Worm (Caenorhabditis elegans) whole organism, L1 larva: ENCODE results near the gene K03B8.11.

Source experiments
- C04F5.9 ChIP-seq: sonication (generic microtip); optimal IDR thresholded peaks from 2 replicates; lab custom pipeline; 2016; ENCODE audit warnings: missing genetic modification characterization, missing compliant biosample characterization
- F16B12.6 ChIP-seq: fragments of 150-350 bp; optimal IDR thresholded peaks from 2 replicates; lab custom pipeline; 2014; ENCODE audit warnings: missing biosample characterization, missing genetic modification characterization
- aha-1 ChIP-seq: fragments of 150-350 bp; optimal IDR thresholded peaks from 2 replicates; lab custom pipeline; 2014; ENCODE audit warnings: missing biosample characterization, missing genetic modification characterization
- aly-2 ChIP-seq: fragments of 150-350 bp; optimal IDR thresholded peaks from 2 replicates; lab custom pipeline; 2014; ENCODE audit warnings: missing biosample characterization, missing genetic modification characterization
- ama-1 ChIP-seq: fragments of 150-350 bp; optimal IDR thresholded peaks from 2 replicates; lab custom pipeline; 2014
- ceh-8 ChIP-seq: fragments of 200-800 bp; sonication (Bioruptor generic); optimal IDR thresholded peaks from 2 replicates; lab custom pipeline; 2018; ENCODE audit warnings: mild to moderate bottlenecking, missing genetic modification characterization, moderate library complexity, missing compliant biosample characterization
- ceh-88 ChIP-seq: fragments of 200-800 bp; sonication (Bioruptor generic); IDR thresholded peaks from 2 replicates; pipeline ENCODE4 v1.3.6; 2022; ENCODE audit warnings: missing genetic modification characterization, missing compliant biosample characterization
- ces-1 ChIP-seq: fragments of 150-350 bp; optimal IDR thresholded peaks from 2 replicates; lab custom pipeline; 2014; ENCODE audit warnings: missing biosample characterization, missing genetic modification reagents, missing genetic modification characterization
- dsc-1 ChIP-seq: sonication (generic microtip); optimal IDR thresholded peaks from 2 replicates; lab custom pipeline; 2016; ENCODE audit warnings: mild to moderate bottlenecking, missing genetic modification characterization, missing compliant biosample characterization
- efl-1 ChIP-seq, 4 experiments: fragments of 150-350 bp; optimal IDR thresholded peaks in 3 of 4; peaks in 1 of 4; 1 replicate in 1 of 4; 2 replicates in 3 of 4; lab custom pipeline; 2014; ENCODE audit warnings: missing biosample characterization in 2 of 4, missing genetic modification characterization in 2 of 4, missing genetic modification reagents in 2 of 4
- efl-3 ChIP-seq: fragments of 200-800 bp; sonication (Bioruptor generic); optimal IDR thresholded peaks from 2 replicates; lab custom pipeline; 2018; ENCODE audit warnings: mild to moderate bottlenecking, missing genetic modification characterization, missing compliant biosample characterization
- fkh-10 ChIP-seq: sonication (generic microtip); optimal IDR thresholded peaks from 2 replicates; lab custom pipeline; 2017; ENCODE audit warnings: missing biosample characterization, missing genetic modification reagents, missing genetic modification characterization
- isw-1 ChIP-seq: fragments of 200-800 bp; sonication (Bioruptor generic); IDR thresholded peaks from 2 replicates; pipeline ENCODE4 v1.3.6; 2022; ENCODE audit warnings: missing genetic modification characterization, missing compliant biosample characterization
- jun-1 ChIP-seq: fragments of 150-350 bp; optimal IDR thresholded peaks from 2 replicates; lab custom pipeline; 2014; ENCODE audit warnings: missing biosample characterization, missing genetic modification reagents, missing genetic modification characterization
- lin-14 ChIP-seq: fragments of 200-800 bp; sonication (Bioruptor generic); optimal IDR thresholded peaks from 2 replicates; lab custom pipeline; 2018; ENCODE audit warnings: mild to moderate bottlenecking, missing genetic modification characterization, moderate library complexity, missing compliant biosample characterization
- lin-15B ChIP-seq: fragments of 150-350 bp; sonication (generic microtip); optimal IDR thresholded peaks from 3 replicates; lab custom pipeline; 2014; ENCODE audit warnings: missing biosample characterization, missing genetic modification characterization
- mab-9 ChIP-seq: fragments of 200-800 bp; sonication (Bioruptor generic); IDR thresholded peaks from 2 replicates; pipeline ENCODE4 v1.3.6; 2022; ENCODE audit warnings: missing genetic modification reagents, missing genetic modification characterization, missing compliant biosample characterization
- nhr-20 ChIP-seq: sonication (generic microtip); optimal IDR thresholded peaks from 2 replicates; lab custom pipeline; 2016; ENCODE audit warnings: mild to moderate bottlenecking, missing genetic modification characterization, missing compliant biosample characterization
- nhr-28 ChIP-seq: fragments of 150-350 bp; optimal IDR thresholded peaks from 2 replicates; lab custom pipeline; 2014; ENCODE audit warnings: missing biosample characterization, missing genetic modification characterization
- nhr-76 ChIP-seq: sonication (generic microtip); optimal IDR thresholded peaks from 2 replicates; lab custom pipeline; 2017; ENCODE audit warnings: missing biosample characterization, missing genetic modification characterization
- pag-3 ChIP-seq: sonication (generic microtip); optimal IDR thresholded peaks from 2 replicates; lab custom pipeline; 2017; ENCODE audit warnings: missing genetic modification characterization, mild to moderate bottlenecking, missing compliant biosample characterization, antibody characterized with exemption, borderline replicate concordance; ENCODE audit not compliant: insufficient read depth
- pqm-1 ChIP-seq: sonication (generic microtip); optimal IDR thresholded peaks from 3 replicates; lab custom pipeline; 2017; ENCODE audit warnings: missing biosample characterization, missing genetic modification characterization
- skn-1 ChIP-seq: fragments of 150-350 bp; optimal IDR thresholded peaks from 2 replicates; lab custom pipeline; 2014; ENCODE audit warnings: missing biosample characterization, missing genetic modification characterization
- sup-37 ChIP-seq: fragments of 200-800 bp; sonication (Bioruptor generic); optimal IDR thresholded peaks from 2 replicates; lab custom pipeline; 2018; ENCODE audit warnings: mild to moderate bottlenecking, missing genetic modification characterization, missing compliant biosample characterization
- swsn-7 ChIP-seq: sonication (generic microtip); optimal IDR thresholded peaks from 2 replicates; lab custom pipeline; 2016; ENCODE audit warnings: missing genetic modification characterization, missing compliant biosample characterization
- tbx-2 ChIP-seq: sonication (generic microtip); optimal IDR thresholded peaks from 2 replicates; lab custom pipeline; 2016; ENCODE audit warnings: missing genetic modification characterization, missing compliant biosample characterization
- unc-98 ChIP-seq: fragments of 200-800 bp; sonication (Bioruptor generic); IDR thresholded peaks from 2 replicates; pipeline ENCODE4 v1.3.6; 2022; ENCODE audit warnings: missing genetic modification characterization, missing compliant biosample characterization
- vab-15 ChIP-seq: sonication (generic microtip); optimal IDR thresholded peaks from 2 replicates; lab custom pipeline; 2017; ENCODE audit warnings: missing genotype, mild to moderate bottlenecking, missing genetic modification characterization, missing compliant biosample characterization
- ztf-4 ChIP-seq: fragments of 150-350 bp; optimal IDR thresholded peaks from 2 replicates; lab custom pipeline; 2014; ENCODE audit warnings: missing biosample characterization, missing genetic modification characterization

Gene K03B8.11

DNA sequence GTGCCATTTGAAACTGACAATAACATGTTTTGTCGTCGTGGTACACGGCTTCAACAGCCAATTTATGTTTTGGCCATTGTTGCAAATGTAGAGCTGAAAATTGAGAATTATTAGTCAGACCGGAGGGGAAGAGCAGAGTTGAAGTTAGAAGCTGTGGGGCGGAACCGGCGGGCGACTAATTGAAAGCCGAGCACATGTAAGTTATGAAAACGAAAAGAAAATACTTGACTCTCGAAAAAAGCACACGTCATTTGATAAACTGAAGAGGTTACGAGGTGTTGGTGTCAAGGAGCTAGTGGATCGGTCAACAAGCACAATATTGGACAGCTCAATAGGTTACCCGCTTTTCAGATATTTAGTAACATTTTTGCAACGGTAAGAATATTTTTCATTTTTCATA is 24.2 kb downstream of the K03B8.11 start, which contains the start of gene dop-5:
Gene dop-5 (minus strand): TSS at position 101 of the 400 bp plus-strand sequence.
- no peak for TF ChIP-seq ztf-4 (tag; lab: Kevin White, UChicago)
- no peak for TF ChIP-seq aly-2 (tag; lab: Kevin White, UChicago)
- TF ChIP-seq skn-1 (tag; lab: Kevin White, UChicago), result no peak
- no peak for TF ChIP-seq nhr-76 (tag; lab: Kevin White, UChicago)
- TF ChIP-seq sup-37, result no peak

DNA sequence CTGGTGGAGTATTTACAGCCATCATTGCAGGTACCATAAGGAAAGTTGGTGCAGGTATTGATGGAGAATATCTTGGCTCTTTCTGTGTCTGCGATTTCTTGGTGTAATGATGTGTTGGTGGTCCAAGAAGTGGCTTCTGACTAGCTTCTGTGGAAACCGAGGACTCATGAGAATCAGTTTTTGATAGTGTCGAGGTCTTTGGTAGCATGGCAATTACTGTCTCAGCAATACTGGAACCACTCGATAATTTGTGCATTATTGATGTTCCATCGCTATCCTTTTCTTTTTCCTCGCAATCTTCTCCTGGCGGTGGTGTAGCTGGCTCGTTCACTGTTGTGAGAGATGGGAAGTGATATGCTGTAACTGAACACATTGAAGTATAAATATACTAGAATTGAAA is 26.7 kb downstream of the K03B8.11 start:
- TF ChIP-seq ceh-8 (GFP tag; lab: Kevin White, UChicago) (no peak), aha-1 (tag; lab: Kevin White, UChicago) (no peak), nhr-28 (tag; lab: Kevin White, UChicago) (no peak)

DNA sequence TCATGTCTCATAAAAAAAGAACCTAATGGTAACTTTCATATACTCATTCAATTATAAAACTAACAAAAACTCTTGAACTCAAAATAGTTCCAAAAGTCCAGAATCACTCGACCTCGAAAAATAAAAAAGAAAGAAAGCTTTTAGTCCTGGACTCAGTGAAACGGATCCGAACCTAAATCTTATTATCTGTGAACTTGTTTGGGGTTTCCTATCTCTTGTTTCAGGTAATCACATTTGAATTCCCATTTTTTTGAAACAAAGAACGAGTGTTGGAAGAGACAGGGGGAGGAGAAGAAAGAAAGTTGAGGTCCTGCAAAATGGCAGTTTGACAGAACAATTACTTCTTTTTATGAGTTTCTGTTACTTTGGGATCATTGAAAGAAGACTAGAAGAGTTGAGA is 36.0 kb downstream of the K03B8.11 start:
- peak; percentile 3 for TF ChIP-seq ces-1 (GFP tag; lab: Kevin White, UChicago)
- TF ChIP-seq unc-98 (GFP tag; lab: Robert Waterston, UW), result no peak
- no peak for TF ChIP-seq nhr-76 (tag; lab: Kevin White, UChicago)
- TF ChIP-seq lin-14, result peak; percentile 56
- TF ChIP-seq nhr-28 (tag; lab: Kevin White, UChicago), result no peak
- peak; percentile 12 for TF ChIP-seq fkh-10 (GFP tag; lab: Kevin White, UChicago)
- TF ChIP-seq C04F5.9, result no peak
- no peak for TF ChIP-seq pag-3 (tag; lab: Kevin White, UChicago)

DNA sequence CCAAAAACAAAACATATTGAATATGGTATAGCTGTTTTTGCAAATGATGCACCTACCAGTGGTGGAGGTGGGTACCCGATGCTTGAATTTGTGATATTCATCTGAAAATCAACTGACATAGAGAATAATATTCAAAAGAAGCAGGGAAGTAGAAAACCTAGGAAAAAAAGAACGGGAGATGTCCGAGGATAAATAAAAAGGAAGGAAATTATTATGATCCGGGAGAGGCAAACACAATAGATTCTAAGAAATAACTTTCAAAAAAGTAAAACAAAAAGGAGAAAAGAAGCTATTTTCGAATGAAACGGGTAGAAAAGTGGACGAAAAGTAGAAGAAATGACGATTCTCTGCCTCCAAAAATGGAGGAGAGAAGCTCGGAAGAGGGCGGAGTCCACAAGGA is 37.4 kb downstream of the K03B8.11 start, which contains the start of gene npr-25:
Gene npr-25 (minus strand): TSS at position 101 of the 400 bp plus-strand sequence.
- no peak for TF ChIP-seq pqm-1 (tag; lab: Kevin White, UChicago)
- TF ChIP-seq isw-1 (GFP tag; lab: Robert Waterston, UW), result no peak
- TF ChIP-seq lin-15B, result no peak
- TF ChIP-seq dsc-1 (tag; lab: Kevin White, UChicago), result no peak
- no peak for TF ChIP-seq swsn-7 (tag; lab: Kevin White, UChicago)
- TF ChIP-seq ceh-88, result no peak
- TF ChIP-seq efl-3 (GFP tag; lab: Kevin White, UChicago), result no peak
- TF ChIP-seq tbx-2, result no peak

DNA sequence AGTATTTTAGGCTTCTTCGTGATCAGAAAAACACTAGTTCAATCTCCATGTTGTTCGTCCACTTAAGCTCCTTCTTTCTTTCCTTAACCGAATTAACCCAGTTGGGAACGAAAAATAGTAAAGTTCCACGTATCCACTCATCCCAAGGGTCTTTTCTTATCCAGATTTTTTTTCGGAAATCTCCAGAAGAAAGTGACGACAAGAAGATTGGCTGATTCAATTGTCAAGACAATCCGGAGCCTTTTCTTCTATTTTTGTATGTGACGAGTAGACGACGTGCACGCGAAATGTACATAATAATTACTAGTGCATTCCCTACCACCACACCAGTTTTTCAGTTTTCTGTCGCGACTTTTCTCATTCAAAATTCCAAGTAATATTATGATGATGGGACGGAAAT is 39.0 kb downstream of the K03B8.11 start:
- no peak for TF ChIP-seq F16B12.6 (tag; lab: Kevin White, UChicago)
- TF ChIP-seq mab-9 (GFP tag; lab: Robert Waterston, UW), result no peak
- no peak for TF ChIP-seq nhr-20 (tag; lab: Kevin White, UChicago)
- TF ChIP-seq fkh-10 (GFP tag; lab: Kevin White, UChicago), result peak; percentile 19
- no peak for TF ChIP-seq jun-1 (tag; lab: Kevin White, UChicago)
- no peak for TF ChIP-seq tbx-2
- peak; percentile 47 for TF ChIP-seq lin-14
- no peak for TF ChIP-seq ama-1 (lab: Kevin White, UChicago)

DNA sequence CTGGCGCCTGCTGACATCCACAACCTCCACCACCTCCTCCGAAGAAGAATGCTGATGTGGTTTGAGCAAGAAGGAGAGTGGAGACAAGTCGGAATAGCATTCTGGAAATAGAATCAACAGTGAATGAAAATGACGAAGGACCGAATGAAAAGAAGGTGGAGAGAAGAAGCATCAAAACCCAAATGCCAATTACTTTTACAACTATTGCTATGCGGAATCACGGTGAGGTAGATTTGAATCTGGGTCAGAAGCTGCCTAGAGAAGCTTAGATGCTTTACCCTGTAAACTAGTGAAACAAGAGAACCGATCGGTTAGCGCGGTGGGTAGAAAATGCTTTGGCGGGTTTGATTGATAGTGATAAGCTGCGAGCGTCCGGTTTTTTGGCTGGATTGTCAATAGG is 43.4 kb downstream of the K03B8.11 start, which contains the start of gene grl-7:
Gene grl-7 (minus strand): TSS at position 101 of the 400 bp plus-strand sequence.
- TF ChIP-seq tbx-2, result no peak
- no peak for TF ChIP-seq efl-1 (optimal IDR thresholded peaks at IDR 0.05; lab: Kevin White, UChicago)
- peak in 1 of 2 experiments; percentile 33 for TF ChIP-seq efl-1 (GFP tag; optimal IDR thresholded peaks at IDR 0.05 in 1 of 2; lab: Kevin White, UChicago)

DNA sequence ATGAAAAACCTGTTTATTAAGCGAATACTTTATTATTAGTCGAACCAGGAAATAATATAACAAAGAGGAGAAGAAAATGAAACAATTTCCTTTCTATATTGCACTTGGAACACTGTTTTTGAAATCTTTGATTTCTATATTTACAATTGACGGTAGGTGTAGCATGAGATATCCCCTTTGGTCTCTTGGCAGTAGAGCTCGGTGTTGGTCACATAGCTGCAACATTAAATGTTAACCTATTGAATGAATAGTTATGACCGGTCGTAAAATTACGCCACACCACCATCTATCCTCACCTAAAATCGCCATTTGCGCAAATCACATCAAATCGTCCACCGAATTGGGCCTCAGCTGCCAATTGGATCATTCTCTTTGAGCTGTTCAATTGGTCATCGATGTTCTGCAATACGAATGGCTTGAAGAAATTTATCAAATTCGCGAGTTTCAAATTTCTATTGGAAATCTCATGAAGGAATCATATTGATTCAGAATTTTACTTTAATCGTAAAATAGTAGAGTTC is 45.4 kb downstream of the K03B8.11 start:
- TF ChIP-seq vab-15 (tag; lab: Kevin White, UChicago) (no peak), efl-1 (optimal IDR thresholded peaks at IDR 0.05; lab: Kevin White, UChicago) (no peak), efl-1 (GFP tag; optimal IDR thresholded peaks at IDR 0.05 in 1 of 2; lab: Kevin White, UChicago) (peak in 1 of 2 experiments; percentile 9)
